Worm (Caenorhabditis elegans) whole organism, mixed stage, embryonic: Measurements from ENCODE around the gene nas-8.

ENCODE experiments used
- M03D4.4 ChIP-seq: sonication (generic microtip); optimal IDR thresholded peaks from 2 replicates; lab custom pipeline; 2017; ENCODE audit warnings: mild to moderate bottlenecking, missing genetic modification characterization, missing compliant biosample characterization
- bed-3 ChIP-seq: fragments of 200-800 bp; sonication (Bioruptor generic); optimal IDR thresholded peaks from 3 replicates; lab custom pipeline; 2018; ENCODE audit warnings: mild to moderate bottlenecking, missing genetic modification characterization, moderate library complexity, missing compliant biosample characterization
- blmp-1 ChIP-seq: fragments of 150-350 bp; optimal IDR thresholded peaks from 2 replicates; lab custom pipeline; 2014; ENCODE audit warnings: missing biosample characterization, missing genetic modification characterization
- ceh-39 ChIP-seq: fragments of 150-350 bp; optimal IDR thresholded peaks from 2 replicates; lab custom pipeline; 2014; ENCODE audit warnings: missing biosample characterization, missing genetic modification characterization
- ceh-43 ChIP-seq: fragments of 200-800 bp; sonication (Bioruptor generic); optimal IDR thresholded peaks from 2 replicates; lab custom pipeline; 2018; ENCODE audit warnings: mild to moderate bottlenecking, missing genetic modification characterization, moderate library complexity, missing compliant biosample characterization
- ceh-83 ChIP-seq: fragments of 200-800 bp; sonication (Bioruptor generic); optimal IDR thresholded peaks from 2 replicates; lab custom pipeline; 2018; ENCODE audit warnings: mild to moderate bottlenecking, missing genetic modification characterization, missing compliant biosample characterization
- ces-1 ChIP-seq: fragments of 150-350 bp; optimal IDR thresholded peaks from 2 replicates; lab custom pipeline; 2014; ENCODE audit warnings: missing biosample characterization, missing genetic modification reagents, missing genetic modification characterization
- cnd-1 ChIP-seq: fragments of 200-800 bp; sonication (Bioruptor generic); optimal IDR thresholded peaks from 2 replicates; lab custom pipeline; 2018; ENCODE audit warnings: mild to moderate bottlenecking, missing genetic modification characterization, missing compliant biosample characterization
- drap-1 ChIP-seq: fragments of 200-800 bp; sonication (Bioruptor generic); optimal IDR thresholded peaks from 3 replicates; lab custom pipeline; 2018; ENCODE audit warnings: mild to moderate bottlenecking, missing genetic modification characterization, missing compliant biosample characterization
- elt-1 ChIP-seq: sonication (generic microtip); optimal IDR thresholded peaks from 2 replicates; lab custom pipeline; 2017; ENCODE audit warnings: missing genetic modification characterization, mild to moderate bottlenecking, missing compliant biosample characterization, antibody characterized with exemption, moderate library complexity, borderline replicate concordance; ENCODE audit not compliant: insufficient read depth
- elt-3 ChIP-seq: fragments of 150-350 bp; optimal IDR thresholded peaks from 2 replicates; lab custom pipeline; 2014; ENCODE audit warnings: missing biosample characterization, missing genetic modification characterization
- flh-1 ChIP-seq: fragments of 200-800 bp; sonication (Bioruptor generic); optimal IDR thresholded peaks from 2 replicates; lab custom pipeline; 2018; ENCODE audit warnings: mild to moderate bottlenecking, missing genetic modification characterization, moderate library complexity, missing compliant biosample characterization
- ham-2 ChIP-seq: fragments of 200-800 bp; sonication (Bioruptor generic); optimal IDR thresholded peaks from 2 replicates; lab custom pipeline; 2018; ENCODE audit warnings: mild to moderate bottlenecking, missing genetic modification characterization, missing compliant biosample characterization
- hlh-1 ChIP-seq: fragments of 150-350 bp; optimal IDR thresholded peaks from 2 replicates; lab custom pipeline; 2014; ENCODE audit warnings: missing biosample characterization, missing genetic modification reagents, missing genetic modification characterization
- lin-13 ChIP-seq: fragments of 150-350 bp; optimal IDR thresholded peaks from 2 replicates; lab custom pipeline; 2014; ENCODE audit warnings: missing biosample characterization, missing genetic modification characterization
- lin-32 ChIP-seq: fragments of 200-800 bp; sonication (Bioruptor generic); optimal IDR thresholded peaks from 2 replicates; lab custom pipeline; 2018; ENCODE audit warnings: mild to moderate bottlenecking, missing genetic modification characterization, missing compliant biosample characterization
- lsy-2 ChIP-seq: fragments of 150-350 bp; optimal IDR thresholded peaks from 2 replicates; lab custom pipeline; 2014; ENCODE audit warnings: missing biosample characterization, missing genetic modification characterization
- mab-5 ChIP-seq: fragments of 150-350 bp; optimal IDR thresholded peaks from 2 replicates; lab custom pipeline; 2014; ENCODE audit warnings: missing biosample characterization, missing genetic modification characterization
- mep-1 ChIP-seq: fragments of 150-350 bp; optimal IDR thresholded peaks from 2 replicates; lab custom pipeline; 2017; ENCODE audit warnings: missing biosample characterization, missing genetic modification reagents, missing genetic modification characterization, inconsistent platforms
- mls-2 ChIP-seq: sonication (generic microtip); optimal IDR thresholded peaks from 2 replicates; lab custom pipeline; 2016; ENCODE audit warnings: mild to moderate bottlenecking, missing genetic modification characterization, moderate library complexity, missing compliant biosample characterization
- nhr-12 ChIP-seq: fragments of 150-350 bp; optimal IDR thresholded peaks from 2 replicates; lab custom pipeline; 2014; ENCODE audit warnings: missing biosample characterization, missing genetic modification characterization
- nhr-2 ChIP-seq: fragments of 150-350 bp; optimal IDR thresholded peaks from 2 replicates; lab custom pipeline; 2014; ENCODE audit warnings: missing biosample characterization, missing genetic modification characterization
- nhr-237 ChIP-seq: fragments of 150-350 bp; optimal IDR thresholded peaks from 2 replicates; lab custom pipeline; 2014; ENCODE audit warnings: missing biosample characterization, missing genetic modification characterization
- pha-4 ChIP-seq: fragments of 150-350 bp; optimal IDR thresholded peaks from 2 replicates; lab custom pipeline; 2018; ENCODE audit warnings: missing biosample characterization, missing genetic modification reagents, missing genetic modification characterization
- sem-2 ChIP-seq: fragments of 200-800 bp; sonication (Bioruptor generic); optimal IDR thresholded peaks from 2 replicates; lab custom pipeline; 2018; ENCODE audit warnings: mild to moderate bottlenecking, missing genetic modification characterization, missing compliant biosample characterization
- sptf-1 ChIP-seq: sonication (generic microtip); optimal IDR thresholded peaks from 2 replicates; lab custom pipeline; 2017; ENCODE audit warnings: mild to moderate bottlenecking, missing genetic modification characterization, moderate library complexity, missing compliant biosample characterization
- tbx-8 ChIP-seq: fragments of 200-800 bp; sonication (Bioruptor generic); optimal IDR thresholded peaks from 2 replicates; lab custom pipeline; 2018; ENCODE audit warnings: mild to moderate bottlenecking, missing genetic modification characterization, moderate library complexity, missing compliant biosample characterization
- unc-120 ChIP-seq: sonication (generic microtip); optimal IDR thresholded peaks from 2 replicates; lab custom pipeline; 2017; ENCODE audit warnings: missing genetic modification characterization, missing compliant biosample characterization; ENCODE audit not compliant: poor library complexity, severe bottlenecking
- unc-39 ChIP-seq: fragments of 150-350 bp; optimal IDR thresholded peaks from 2 replicates; lab custom pipeline; 2014; ENCODE audit warnings: missing biosample characterization, missing genetic modification characterization
- unc-62 ChIP-seq: fragments of 150-350 bp; optimal IDR thresholded peaks from 2 replicates; lab custom pipeline; 2014; ENCODE audit warnings: missing biosample characterization, missing genetic modification reagents, missing genetic modification characterization
- zip-8 ChIP-seq: fragments of 150-350 bp; optimal IDR thresholded peaks from 2 replicates; lab custom pipeline; 2014; ENCODE audit warnings: missing biosample characterization, missing genetic modification characterization
- ztf-11 ChIP-seq: fragments of 150-350 bp; optimal IDR thresholded peaks from 2 replicates; lab custom pipeline; 2014; ENCODE audit warnings: missing biosample characterization, missing genetic modification characterization

Gene nas-8

DNA sequence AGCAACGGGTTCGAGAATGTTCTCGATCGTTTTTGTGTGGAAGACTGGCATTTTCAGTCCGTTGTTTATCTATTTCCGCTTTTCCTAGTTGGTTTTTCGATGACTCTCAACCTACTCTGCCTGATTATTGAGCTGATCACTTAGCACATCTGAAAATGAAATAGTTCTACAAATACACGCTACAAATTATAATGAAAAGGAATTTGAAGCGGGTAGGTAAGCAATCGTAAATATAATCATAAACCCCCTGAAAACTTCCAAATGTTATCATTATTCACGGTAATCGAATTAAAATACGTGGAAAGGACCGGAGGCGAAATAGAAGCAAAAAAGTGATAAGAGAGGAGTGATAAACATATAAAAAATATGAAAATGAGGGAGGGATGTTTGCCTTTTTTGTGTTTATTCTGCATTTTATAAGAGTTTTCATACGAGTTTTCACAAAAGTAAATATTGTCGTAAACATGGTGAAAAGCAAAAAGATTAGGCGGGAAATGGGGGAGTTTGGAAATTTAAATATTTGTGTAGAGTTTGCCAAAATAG is 20.4 kb upstream of the nas-8 start, which contains the start of gene deb-1:
TSS of gene deb-1 (minus strand) at position 51 of the 543 bp plus-strand sequence.
- TF ChIP-seq flh-1 (GFP tag; lab: Kevin White, UChicago) (no peak), unc-39 (no peak), nhr-237 (tag; lab: Kevin White, UChicago) (no peak), mep-1 (tag; lab: Kevin White, UChicago) (no peak), nhr-2 (tag; lab: Kevin White, UChicago) (no peak), hlh-1 (no peak), bed-3 (GFP tag; lab: Kevin White, UChicago) (no peak), elt-1 (tag; lab: Kevin White, UChicago) (no peak), ceh-83 (GFP tag; lab: Kevin White, UChicago) (no peak), lin-13 (tag; lab: Kevin White, UChicago) (no peak), mab-5 (tag; lab: Kevin White, UChicago) (no peak), unc-120 (no peak), sem-2 (no peak), unc-62 (GFP tag; lab: Kevin White, UChicago) (no peak), nhr-12 (tag; lab: Kevin White, UChicago) (no peak), blmp-1 (tag; lab: Kevin White, UChicago) (no peak), sptf-1 (no peak), lin-32 (GFP tag; lab: Kevin White, UChicago) (no peak), M03D4.4 (tag; lab: Kevin White, UChicago) (no peak), tbx-8 (no peak)

DNA sequence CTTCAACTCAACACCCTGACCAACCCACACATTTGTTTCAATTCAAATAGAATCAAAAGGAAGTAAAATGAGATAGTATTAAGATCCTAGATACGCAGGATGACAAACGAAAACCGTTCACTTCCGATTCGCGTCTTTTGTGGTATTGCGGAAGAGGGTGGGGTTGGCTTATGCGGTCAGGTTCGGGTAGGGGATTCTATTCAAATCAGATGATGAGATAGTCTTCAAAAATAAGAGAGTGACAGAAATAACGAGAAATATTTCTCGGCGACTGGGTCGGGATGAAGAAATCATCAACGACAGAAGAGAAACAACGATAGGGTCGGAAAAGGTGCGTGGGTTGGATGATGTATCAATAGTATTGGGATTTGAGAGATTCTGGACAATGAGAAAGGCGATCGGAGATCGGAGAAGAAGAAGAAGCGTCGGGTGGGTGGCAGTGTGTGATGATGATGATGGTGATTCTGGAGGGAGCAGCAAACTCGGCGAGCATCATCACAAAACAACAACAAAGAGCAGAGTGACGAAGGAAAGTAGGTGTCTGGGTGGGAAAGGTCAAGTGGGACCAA is 19.2 kb upstream of the nas-8 start:
- TF ChIP-seq ces-1: no peak
- TF ChIP-seq nhr-237 (tag; lab: Kevin White, UChicago): no peak
- TF ChIP-seq ceh-83 (GFP tag; lab: Kevin White, UChicago): no peak
- TF ChIP-seq unc-62 (GFP tag; lab: Kevin White, UChicago): peak; percentile 38
- TF ChIP-seq mep-1 (tag; lab: Kevin White, UChicago): no peak
- TF ChIP-seq nhr-12 (tag; lab: Kevin White, UChicago): no peak
- no peak for TF ChIP-seq lin-13 (tag; lab: Kevin White, UChicago)
- TF ChIP-seq cnd-1 (tag; lab: Kevin White, UChicago): no peak
- TF ChIP-seq blmp-1 (tag; lab: Kevin White, UChicago): peak; percentile 54
- no peak for TF ChIP-seq bed-3 (GFP tag; lab: Kevin White, UChicago)
- TF ChIP-seq elt-1 (tag; lab: Kevin White, UChicago): no peak
- peak; percentile 85 for TF ChIP-seq unc-120
- TF ChIP-seq pha-4 (tag; lab: Kevin White, UChicago): no peak
- no peak for TF ChIP-seq ztf-11
- peak; percentile 17 for TF ChIP-seq hlh-1
- TF ChIP-seq tbx-8: no peak
- no peak for TF ChIP-seq unc-39
- TF ChIP-seq ceh-39 (tag; lab: Kevin White, UChicago): no peak
- no peak for TF ChIP-seq ceh-43
- TF ChIP-seq lsy-2 (tag; lab: Kevin White, UChicago): no peak
- no peak for TF ChIP-seq lin-32 (GFP tag; lab: Kevin White, UChicago)
- TF ChIP-seq elt-3 (tag; lab: Kevin White, UChicago): no peak
- no peak for TF ChIP-seq nhr-2 (tag; lab: Kevin White, UChicago)
- TF ChIP-seq drap-1: no peak
- TF ChIP-seq M03D4.4 (tag; lab: Kevin White, UChicago): no peak
- peak; percentile 75 for TF ChIP-seq ham-2
- TF ChIP-seq mls-2 (tag; lab: Kevin White, UChicago): no peak
- TF ChIP-seq sem-2: no peak
- TF ChIP-seq zip-8: no peak
- TF ChIP-seq, all 35 proteins: peak for 5

DNA sequence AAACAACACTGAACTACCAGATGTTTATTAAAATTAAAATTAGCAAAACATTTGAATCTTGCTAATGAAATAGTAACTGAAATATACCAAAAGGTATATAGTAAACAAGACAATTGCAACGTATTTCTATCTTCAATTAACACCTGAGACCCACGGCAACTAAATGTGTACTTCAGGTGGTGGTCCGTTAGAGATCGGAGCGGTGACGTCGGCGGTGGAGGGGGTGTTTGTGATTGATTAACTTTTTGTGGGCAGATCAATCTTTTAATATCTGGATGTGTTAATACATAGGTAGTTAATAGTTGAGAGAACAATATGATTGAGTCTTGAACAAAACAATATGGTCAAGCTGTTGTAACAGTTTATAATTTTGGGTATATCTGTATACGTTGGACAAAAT is 18.6 kb upstream of the nas-8 start:
- TF ChIP-seq nhr-12 (tag; lab: Kevin White, UChicago) (no peak), unc-62 (GFP tag; lab: Kevin White, UChicago) (peak; percentile 5)

DNA sequence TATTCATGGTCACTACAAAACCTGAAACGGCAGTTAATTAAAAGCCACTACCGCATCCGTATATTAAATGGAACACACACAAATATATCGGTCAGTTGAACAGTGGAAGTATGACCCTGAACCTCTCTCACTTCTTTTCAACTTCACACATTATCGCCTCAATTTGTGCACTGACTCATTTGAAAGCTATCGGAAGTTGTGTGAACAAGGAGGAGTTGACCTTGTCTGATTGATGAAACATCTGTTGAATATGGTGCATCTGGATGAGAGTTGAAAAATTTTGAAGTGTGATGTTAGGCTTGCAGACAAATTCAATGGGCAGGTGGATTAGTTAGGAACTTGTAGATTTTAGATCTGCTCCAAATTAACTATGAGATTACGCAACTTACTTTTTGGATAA is 17.2 kb upstream of the nas-8 start:
- TF ChIP-seq drap-1 (no peak), lin-13 (tag; lab: Kevin White, UChicago) (no peak), hlh-1 (no peak), elt-3 (tag; lab: Kevin White, UChicago) (no peak)
